Fruit fly (Drosophila melanogaster) whole organism, embryonic: ENCODE results near the gene CG13315.

Experiments
- Bdp1 ChIP-seq: fragments of 200-800 bp; sonication (Bioruptor generic); optimal IDR thresholded peaks from 3 replicates; lab custom pipeline; 2016; ENCODE audit warnings: missing biosample characterization, missing genetic modification characterization
- CG10543 ChIP-seq: fragments of 200-800 bp; sonication (Bioruptor generic); optimal IDR thresholded peaks from 3 replicates; lab custom pipeline; 2017; ENCODE audit warnings: missing biosample characterization, mild to moderate bottlenecking, missing genetic modification characterization, moderate library complexity
- CG11247 ChIP-seq: fragments of 200-800 bp; sonication (Bioruptor generic); IDR thresholded peaks from 2 replicates; pipeline ENCODE4 v1.3.6; 2022; ENCODE audit warnings: missing biosample characterization, missing genetic modification characterization
- CG12071 ChIP-seq: fragments of 200-800 bp; sonication (Bioruptor generic); optimal IDR thresholded peaks from 3 replicates; lab custom pipeline; 2018; ENCODE audit warnings: missing biosample characterization, mild to moderate bottlenecking, missing genetic modification characterization
- CG12942 ChIP-seq: fragments of 200-800 bp; sonication (Bioruptor generic); optimal IDR thresholded peaks from 3 replicates; lab custom pipeline; 2016; ENCODE audit warnings: missing biosample characterization, missing genetic modification characterization
- CG13296 ChIP-seq: fragments of 200-800 bp; sonication (Bioruptor generic); optimal IDR thresholded peaks from 3 replicates; lab custom pipeline; 2018; ENCODE audit warnings: missing biosample characterization, mild to moderate bottlenecking, missing genetic modification characterization
- CG14860 ChIP-seq: fragments of 200-800 bp; sonication (Bioruptor generic); IDR thresholded peaks from 3 replicates; pipeline ENCODE4 v1.3.6; 2022; ENCODE audit warnings: missing biosample characterization, missing genetic modification characterization; ENCODE audit not compliant: partially characterized antibody
- CG15514 ChIP-seq: fragments of 200-800 bp; sonication (Bioruptor generic); optimal IDR thresholded peaks from 3 replicates; lab custom pipeline; 2017; ENCODE audit warnings: missing biosample characterization, missing genetic modification characterization, mild to moderate bottlenecking, moderate library complexity, missing genetic modification reagents
- CG16779 ChIP-seq: fragments of 200-800 bp; sonication (Bioruptor generic); IDR thresholded peaks from 2 replicates; pipeline ENCODE4 v1.3.6; 2022; ENCODE audit warnings: missing biosample characterization, missing genetic modification characterization
- CG17361 ChIP-seq: fragments of 200-800 bp; sonication (Bioruptor generic); IDR thresholded peaks from 3 replicates; pipeline ENCODE4 v1.3.6; 2022; ENCODE audit warnings: missing biosample characterization, missing genetic modification characterization
- CG18619 ChIP-seq: fragments of 200-800 bp; sonication (Bioruptor generic); optimal IDR thresholded peaks from 3 replicates; lab custom pipeline; 2017; ENCODE audit warnings: missing biosample characterization, mild to moderate bottlenecking, missing genetic modification characterization
- CG2129 ChIP-seq: fragments of 200-800 bp; sonication (Bioruptor generic); IDR thresholded peaks from 2 replicates; pipeline ENCODE4 v1.3.6; 2022; ENCODE audit warnings: missing biosample characterization, missing genetic modification characterization; ENCODE audit not compliant: partially characterized antibody
- CG2202 ChIP-seq: fragments of 200-800 bp; sonication (Bioruptor generic); optimal IDR thresholded peaks from 2 replicates; lab custom pipeline; 2018; ENCODE audit warnings: missing biosample characterization, mild to moderate bottlenecking, missing genetic modification characterization
- CG2889 ChIP-seq: fragments of 200-800 bp; sonication (Bioruptor generic); IDR thresholded peaks from 3 replicates; pipeline ENCODE4 v1.3.6; 2022; ENCODE audit warnings: missing biosample characterization, missing genetic modification characterization
- CG31441 ChIP-seq: fragments of 200-800 bp; sonication (Bioruptor generic); IDR thresholded peaks from 2 replicates; pipeline ENCODE4 v1.3.6; 2022; ENCODE audit warnings: missing biosample characterization, missing genetic modification characterization
- CG34376 ChIP-seq: fragments of 200-800 bp; sonication (Bioruptor generic); optimal IDR thresholded peaks from 2 replicates; lab custom pipeline; 2018; ENCODE audit warnings: missing biosample characterization, mild to moderate bottlenecking, missing genetic modification characterization
- CG4360 ChIP-seq: fragments of 200-800 bp; sonication (Bioruptor generic); IDR thresholded peaks from 2 replicates; pipeline ENCODE4 v1.3.6; 2022; ENCODE audit warnings: missing biosample characterization, missing genetic modification characterization
- CG5180 ChIP-seq: fragments of 200-800 bp; sonication (Bioruptor generic); optimal IDR thresholded peaks from 3 replicates; lab custom pipeline; 2017; ENCODE audit warnings: missing biosample characterization, missing genetic modification characterization, mild to moderate bottlenecking, moderate library complexity, missing genetic modification reagents
- CG8944 ChIP-seq: fragments of 200-800 bp; sonication (Bioruptor generic); optimal IDR thresholded peaks from 3 replicates; lab custom pipeline; 2016; ENCODE audit warnings: missing biosample characterization, missing genetic modification characterization
- CG9727 ChIP-seq: fragments of 200-800 bp; sonication (Bioruptor generic); optimal IDR thresholded peaks from 3 replicates; lab custom pipeline; 2017; ENCODE audit warnings: missing biosample characterization, mild to moderate bottlenecking, missing genetic modification characterization
- CG9932 ChIP-seq: fragments of 200-800 bp; sonication (Bioruptor generic); IDR thresholded peaks from 2 replicates; pipeline ENCODE4 v1.3.6; 2022; ENCODE audit warnings: missing biosample characterization, missing genetic modification characterization
- E2f2 ChIP-seq: fragments of 200-800 bp; sonication (Bioruptor generic); IDR thresholded peaks from 2 replicates; pipeline ENCODE4 v1.3.6; 2022; ENCODE audit warnings: missing biosample characterization, missing genetic modification characterization
- ERR ChIP-seq: fragments of 200-800 bp; sonication (Bioruptor generic); optimal IDR thresholded peaks from 2 replicates; lab custom pipeline; 2016; ENCODE audit warnings: missing biosample characterization, missing genetic modification characterization
- HLH54F ChIP-seq: fragments of 200-800 bp; sonication (Bioruptor generic); optimal IDR thresholded peaks from 3 replicates; lab custom pipeline; 2016; ENCODE audit warnings: missing biosample characterization, missing genetic modification characterization
- HLHmδ ChIP-seq: fragments of 200-800 bp; sonication (Bioruptor generic); optimal IDR thresholded peaks from 2 replicates; lab custom pipeline; 2018; ENCODE audit warnings: missing biosample characterization, mild to moderate bottlenecking, missing genetic modification characterization, moderate library complexity
- HmgZ ChIP-seq: fragments of 200-800 bp; sonication (Bioruptor generic); optimal IDR thresholded peaks from 2 replicates; lab custom pipeline; 2018; ENCODE audit warnings: missing biosample characterization, mild to moderate bottlenecking, missing genetic modification characterization
- Lpt ChIP-seq: fragments of >200 bp; optimal IDR thresholded peaks from 2 replicates; lab custom pipeline; 2018; ENCODE audit warnings: missing biosample characterization, missing genetic modification characterization
- Med ChIP-seq: fragments of 200-800 bp; sonication (Bioruptor generic); peaks from one replicate; lab custom pipeline; 2016; ENCODE audit warnings: missing biosample characterization, missing genetic modification characterization, mild to moderate bottlenecking, inconsistent platforms, moderate library complexity
- Myb ChIP-seq: fragments of 200-800 bp; sonication (Bioruptor generic); optimal IDR thresholded peaks from 2 replicates; lab custom pipeline; 2016; ENCODE audit warnings: missing biosample characterization, missing genetic modification characterization
- Rfx ChIP-seq: fragments of 200-800 bp; sonication (Bioruptor generic); IDR thresholded peaks from 2 replicates; pipeline ENCODE4 v1.3.6; 2022; ENCODE audit warnings: missing biosample characterization, missing genetic modification characterization
- Xrp1 ChIP-seq: fragments of 200-800 bp; sonication (Bioruptor generic); IDR thresholded peaks from 2 replicates; pipeline ENCODE4 v1.3.6; 2022; ENCODE audit warnings: missing biosample characterization, missing genetic modification characterization
- dati ChIP-seq: fragments of 200-800 bp; sonication (Bioruptor generic); IDR thresholded peaks from 2 replicates; pipeline ENCODE4 v1.3.6; 2022; ENCODE audit warnings: missing biosample characterization, missing genetic modification characterization
- dpn ChIP-seq, 2 experiments: fragments of 200-800 bp; sonication (Bioruptor generic); optimal IDR thresholded peaks; 3 replicates each; lab custom pipeline; 2016; ENCODE audit warnings: missing biosample characterization in 2 of 2, missing genetic modification characterization in 2 of 2
- emc ChIP-seq: fragments of 200-800 bp; sonication (Bioruptor generic); optimal IDR thresholded peaks from 2 replicates; lab custom pipeline; 2016; ENCODE audit warnings: missing biosample characterization, missing genetic modification characterization
- exex ChIP-seq: fragments of 200-800 bp; sonication (Bioruptor generic); optimal IDR thresholded peaks from 4 replicates; lab custom pipeline; 2018; ENCODE audit warnings: missing biosample characterization, mild to moderate bottlenecking, missing genetic modification characterization, moderate library complexity
- grn ChIP-seq: fragments of 200-800 bp; sonication (Bioruptor generic); optimal IDR thresholded peaks from 3 replicates; lab custom pipeline; 2017; ENCODE audit warnings: missing biosample characterization, missing genetic modification characterization
- gsb ChIP-seq: fragments of 200-800 bp; sonication (Bioruptor generic); IDR thresholded peaks from 2 replicates; pipeline ENCODE4 v1.3.6; 2022; ENCODE audit warnings: missing biosample characterization, missing genetic modification characterization
- hkb ChIP-seq, 2 experiments: fragments of 200-800 bp in 1 of 2; fragments of >200 bp in 1 of 2; sonication (Bioruptor generic) in 1 of 2; IDR thresholded peaks in 1 of 2; optimal IDR thresholded peaks in 1 of 2; 2 replicates each; pipeline versions ENCODE4 v1.3.6 to Lab custom; 2017 to 2022; ENCODE audit warnings: missing biosample characterization in 1 of 2, missing genetic modification characterization in 1 of 2
- ind ChIP-seq: fragments of 200-800 bp; sonication (Bioruptor generic); optimal IDR thresholded peaks from 3 replicates; lab custom pipeline; 2016; ENCODE audit warnings: missing biosample characterization, missing genetic modification characterization
- insv ChIP-seq, 2 experiments: fragments of 200-800 bp; sonication (Bioruptor generic); optimal IDR thresholded peaks; 3 replicates each; lab custom pipeline; 2016 to 2018; ENCODE audit warnings: missing biosample characterization in 2 of 2, missing genetic modification characterization in 2 of 2
- lola ChIP-seq, 3 experiments: fragments of >200 bp in 2 of 3; fragments of 200-800 bp in 1 of 3; sonication (Bioruptor generic) in 1 of 3; optimal IDR thresholded peaks; 2 replicates each; lab custom pipeline; 2017 to 2019; ENCODE audit warnings: missing biosample characterization in 3 of 3, missing genetic modification characterization in 3 of 3, mild to moderate bottlenecking in 1 of 3, moderate library complexity in 1 of 3
- mirr ChIP-seq: fragments of 200-800 bp; sonication (Bioruptor generic); optimal IDR thresholded peaks from 3 replicates; lab custom pipeline; 2018; ENCODE audit warnings: missing biosample characterization, mild to moderate bottlenecking, missing genetic modification characterization
- sd ChIP-seq: fragments of 200-800 bp; sonication (Bioruptor generic); optimal IDR thresholded peaks from 3 replicates; lab custom pipeline; 2018; ENCODE audit warnings: missing biosample characterization, mild to moderate bottlenecking, missing genetic modification characterization, moderate library complexity
- shn ChIP-seq: fragments of 200-800 bp; sonication (Bioruptor generic); optimal IDR thresholded peaks from 3 replicates; lab custom pipeline; 2016; ENCODE audit warnings: missing biosample characterization, missing genetic modification characterization
- sqz ChIP-seq: fragments of 200-800 bp; sonication (Bioruptor generic); optimal IDR thresholded peaks from 3 replicates; lab custom pipeline; 2018; ENCODE audit warnings: missing biosample characterization, mild to moderate bottlenecking, missing genetic modification characterization
- stwl ChIP-seq: fragments of 200-800 bp; sonication (Bioruptor generic); optimal IDR thresholded peaks from 3 replicates; lab custom pipeline; 2018; ENCODE audit warnings: missing biosample characterization, mild to moderate bottlenecking, missing genetic modification characterization, moderate library complexity
- unpg ChIP-seq: fragments of 200-800 bp; sonication (Bioruptor generic); optimal IDR thresholded peaks from 3 replicates; lab custom pipeline; 2018; ENCODE audit warnings: missing biosample characterization, mild to moderate bottlenecking, missing genetic modification characterization, moderate library complexity
- zfh2 ChIP-seq: fragments of 200-800 bp; sonication (Bioruptor generic); optimal IDR thresholded peaks from 2 replicates; lab custom pipeline; 2016; ENCODE audit warnings: missing biosample characterization, missing genetic modification characterization

Gene CG13315

dm6 chr3L:9092356-9093103 lies 4.1 kb upstream of the CG13315 start, which contains the start of gene CG32032 (continued):
- TF ChIP-seq CG2129 (GFP tag; lab: Robert Waterston, UW) (no peak), CG4360 (GFP tag; lab: Robert Waterston, UW) (no peak), CG31441 (GFP tag; lab: Robert Waterston, UW) (no peak), CG12942 (no peak), ind (no peak), CG16779 (GFP tag; lab: Robert Waterston, UW) (0 out of 2 replicates have a peak, but pooled peaks have one; percentile 44), zfh2 (no peak), CG8944 (GFP tag; lab: Kevin White, UChicago) (no peak), HLHmδ (no peak)

dm6 chr3L:9094980-9095425 lies 1.7 kb upstream of the CG13315 start:
- no peak for TF ChIP-seq HLHmδ
- TF ChIP-seq mirr (GFP tag; lab: Kevin White, UChicago), result peak; percentile 95
- no peak for TF ChIP-seq CG9932 (GFP tag; lab: Robert Waterston, UW)
- peak; percentile 52 for TF ChIP-seq exex (tag; lab: Kevin White, UChicago)
- no peak for TF ChIP-seq emc (GFP tag; lab: Kevin White, UChicago)
- no peak for TF ChIP-seq hkb (optimal IDR thresholded peaks at IDR 0.05; lab: Kevin White, UChicago)
- TF ChIP-seq hkb (GFP tag; IDR thresholded peaks at IDR 0.05; lab: Robert Waterston, UW), result 0 out of 2 replicates have a peak, but pooled peaks have one; percentile 15
- no peak for TF ChIP-seq Lpt (GFP tag; lab: Kevin White, UChicago)
- no peak for TF ChIP-seq gsb (GFP tag; lab: Robert Waterston, UW)
- no peak for TF ChIP-seq CG11247 (GFP tag; lab: Robert Waterston, UW)
- no peak for TF ChIP-seq lola (GFP tag; optimal IDR thresholded peaks at IDR 0.05; lab: Kevin White, UChicago)
- 0 out of 2 replicates have a peak, but pooled peaks have one; percentile 4 for TF ChIP-seq Xrp1 (GFP tag; lab: Robert Waterston, UW)
- peak; percentile 76 for TF ChIP-seq sqz (GFP tag; lab: Kevin White, UChicago)
- TF ChIP-seq CG12071 (GFP tag; lab: Kevin White, UChicago), result peak; percentile 36
- TF ChIP-seq shn (GFP tag; lab: Kevin White, UChicago), result no peak
- TF ChIP-seq CG9727 (GFP tag; lab: Kevin White, UChicago), result peak; percentile 59
- peak; percentile 65 for TF ChIP-seq CG34376 (GFP tag; lab: Kevin White, UChicago)
- TF ChIP-seq CG14860 (GFP tag; lab: Robert Waterston, UW), result no peak
- no peak for TF ChIP-seq insv (GFP tag; optimal IDR thresholded peaks at IDR 0.05; lab: Kevin White, UChicago)
- no peak for TF ChIP-seq CG2202 (tag; lab: Kevin White, UChicago)
- TF ChIP-seq stwl (tag; lab: Kevin White, UChicago), result no peak
- no peak for TF ChIP-seq CG17361 (GFP tag; lab: Robert Waterston, UW)
- no peak for TF ChIP-seq Bdp1
- peak; percentile 86 for TF ChIP-seq grn (GFP tag; lab: Kevin White, UChicago)
- TF ChIP-seq dpn (GFP tag; optimal IDR thresholded peaks at IDR 0.05; lab: Kevin White, UChicago), result no peak
- peak; percentile 37 for TF ChIP-seq Med (GFP tag; lab: Kevin White, UChicago)
- TF ChIP-seq E2f2, result no peak; the same call in 1 of the 2 replicates
- peak; percentile 70 for TF ChIP-seq sd (tag; lab: Kevin White, UChicago)
- TF ChIP-seq CG15514 (GFP tag; lab: Kevin White, UChicago), result peak; percentile 29
- no peak for TF ChIP-seq HLH54F (GFP tag; lab: Kevin White, UChicago)
- TF ChIP-seq CG13296 (GFP tag; lab: Kevin White, UChicago), result peak; percentile 38
- TF ChIP-seq Rfx, result no peak
- peak; percentile 89 for TF ChIP-seq CG5180
- no peak for TF ChIP-seq unpg (GFP tag; lab: Kevin White, UChicago)
- peak; percentile 79 for TF ChIP-seq HmgZ
- no peak for TF ChIP-seq ERR (GFP tag; lab: Kevin White, UChicago)
- TF ChIP-seq CG2889 (GFP tag; lab: Robert Waterston, UW), result no peak
- TF ChIP-seq CG18619 (GFP tag; lab: Kevin White, UChicago), result no peak
- no peak for TF ChIP-seq dati
- peak; percentile 71 for TF ChIP-seq Myb (GFP tag; lab: Kevin White, UChicago)
- peak; percentile 25 for TF ChIP-seq CG10543 (GFP tag; lab: Kevin White, UChicago)
